Worm (Caenorhabditis elegans) whole organism, midembryonic: Measurements from ENCODE around the gene T04B2.8.

Source experiments
- cog-1 ChIP-seq: sonication (generic microtip); optimal IDR thresholded peaks from 2 replicates; lab custom pipeline; 2016; ENCODE audit warnings: missing genetic modification characterization, missing compliant biosample characterization
- flt-1 ChIP-seq: fragments of 200-800 bp; sonication (Bioruptor generic); IDR thresholded peaks from 2 replicates; pipeline ENCODE4 v1.3.6; 2022; ENCODE audit warnings: missing genetic modification characterization, missing compliant biosample characterization
- ref-1 ChIP-seq: fragments of 200-800 bp; sonication (Bioruptor generic); conservative IDR thresholded peaks from 2 replicates; pipeline ENCODE4 v1.3.6; 2022; ENCODE audit warnings: missing genetic modification reagents, missing genetic modification characterization, missing compliant biosample characterization
- tab-1 ChIP-seq: fragments of 200-800 bp; sonication (Bioruptor generic); IDR thresholded peaks from 2 replicates; pipeline ENCODE4 v1.3.6; 2022; ENCODE audit warnings: missing genetic modification characterization, missing compliant biosample characterization
- ztf-29 ChIP-seq: fragments of 200-800 bp; sonication (Bioruptor generic); IDR thresholded peaks from 2 replicates; pipeline ENCODE4 v1.3.6; 2022; ENCODE audit warnings: missing genetic modification reagents, missing genetic modification characterization, missing compliant biosample characterization

ce11 chrIV:10075034-10075510 lies 24.1 kb upstream of the T04B2.8 start, which contains the start of the genes ttbk-4 and W01B6.4:
- TF ChIP-seq flt-1 (no peak), cog-1 (no peak), ref-1 (GFP tag; lab: Robert Waterston, UW) (no peak), ztf-29 (GFP tag; lab: Robert Waterston, UW) (no peak), tab-1 (GFP tag; lab: Robert Waterston, UW) (no peak)
